Worm (Caenorhabditis elegans) whole organism, mixed stage, embryonic: ENCODE data around the gene Y66D12A.6.
A peak's percentile ranks its signal among the peaks of the same experiment; 100 is the strongest.

Experiments
- bed-3 ChIP-seq: fragments of 200-800 bp; sonication (Bioruptor generic); optimal IDR thresholded peaks from 3 replicates; lab custom pipeline; 2018; ENCODE audit warnings: mild to moderate bottlenecking, missing genetic modification characterization, moderate library complexity, missing compliant biosample characterization
- blmp-1 ChIP-seq: fragments of 150-350 bp; optimal IDR thresholded peaks from 2 replicates; lab custom pipeline; 2014; ENCODE audit warnings: missing biosample characterization, missing genetic modification characterization
- ceh-39 ChIP-seq: fragments of 150-350 bp; optimal IDR thresholded peaks from 2 replicates; lab custom pipeline; 2014; ENCODE audit warnings: missing biosample characterization, missing genetic modification characterization
- ceh-43 ChIP-seq: fragments of 200-800 bp; sonication (Bioruptor generic); optimal IDR thresholded peaks from 2 replicates; lab custom pipeline; 2018; ENCODE audit warnings: mild to moderate bottlenecking, missing genetic modification characterization, moderate library complexity, missing compliant biosample characterization
- ceh-83 ChIP-seq: fragments of 200-800 bp; sonication (Bioruptor generic); optimal IDR thresholded peaks from 2 replicates; lab custom pipeline; 2018; ENCODE audit warnings: mild to moderate bottlenecking, missing genetic modification characterization, missing compliant biosample characterization
- cnd-1 ChIP-seq: fragments of 200-800 bp; sonication (Bioruptor generic); optimal IDR thresholded peaks from 2 replicates; lab custom pipeline; 2018; ENCODE audit warnings: mild to moderate bottlenecking, missing genetic modification characterization, missing compliant biosample characterization
- drap-1 ChIP-seq: fragments of 200-800 bp; sonication (Bioruptor generic); optimal IDR thresholded peaks from 3 replicates; lab custom pipeline; 2018; ENCODE audit warnings: mild to moderate bottlenecking, missing genetic modification characterization, missing compliant biosample characterization
- elt-1 ChIP-seq: sonication (generic microtip); optimal IDR thresholded peaks from 2 replicates; lab custom pipeline; 2017; ENCODE audit warnings: missing genetic modification characterization, mild to moderate bottlenecking, missing compliant biosample characterization, antibody characterized with exemption, moderate library complexity, borderline replicate concordance; ENCODE audit not compliant: insufficient read depth
- elt-3 ChIP-seq: fragments of 150-350 bp; optimal IDR thresholded peaks from 2 replicates; lab custom pipeline; 2014; ENCODE audit warnings: missing biosample characterization, missing genetic modification characterization
- ham-2 ChIP-seq: fragments of 200-800 bp; sonication (Bioruptor generic); optimal IDR thresholded peaks from 2 replicates; lab custom pipeline; 2018; ENCODE audit warnings: mild to moderate bottlenecking, missing genetic modification characterization, missing compliant biosample characterization
- hlh-1 ChIP-seq: fragments of 150-350 bp; optimal IDR thresholded peaks from 2 replicates; lab custom pipeline; 2014; ENCODE audit warnings: missing biosample characterization, missing genetic modification reagents, missing genetic modification characterization
- lin-13 ChIP-seq: fragments of 150-350 bp; optimal IDR thresholded peaks from 2 replicates; lab custom pipeline; 2014; ENCODE audit warnings: missing biosample characterization, missing genetic modification characterization
- lin-32 ChIP-seq: fragments of 200-800 bp; sonication (Bioruptor generic); optimal IDR thresholded peaks from 2 replicates; lab custom pipeline; 2018; ENCODE audit warnings: mild to moderate bottlenecking, missing genetic modification characterization, missing compliant biosample characterization
- lsy-2 ChIP-seq: fragments of 150-350 bp; optimal IDR thresholded peaks from 2 replicates; lab custom pipeline; 2014; ENCODE audit warnings: missing biosample characterization, missing genetic modification characterization
- mab-5 ChIP-seq: fragments of 150-350 bp; optimal IDR thresholded peaks from 2 replicates; lab custom pipeline; 2014; ENCODE audit warnings: missing biosample characterization, missing genetic modification characterization
- mep-1 ChIP-seq: fragments of 150-350 bp; optimal IDR thresholded peaks from 2 replicates; lab custom pipeline; 2017; ENCODE audit warnings: missing biosample characterization, missing genetic modification reagents, missing genetic modification characterization, inconsistent platforms
- mls-2 ChIP-seq: sonication (generic microtip); optimal IDR thresholded peaks from 2 replicates; lab custom pipeline; 2016; ENCODE audit warnings: mild to moderate bottlenecking, missing genetic modification characterization, moderate library complexity, missing compliant biosample characterization
- nhr-12 ChIP-seq: fragments of 150-350 bp; optimal IDR thresholded peaks from 2 replicates; lab custom pipeline; 2014; ENCODE audit warnings: missing biosample characterization, missing genetic modification characterization
- nhr-2 ChIP-seq: fragments of 150-350 bp; optimal IDR thresholded peaks from 2 replicates; lab custom pipeline; 2014; ENCODE audit warnings: missing biosample characterization, missing genetic modification characterization
- nhr-237 ChIP-seq: fragments of 150-350 bp; optimal IDR thresholded peaks from 2 replicates; lab custom pipeline; 2014; ENCODE audit warnings: missing biosample characterization, missing genetic modification characterization
- nhr-28 ChIP-seq: fragments of 150-350 bp; optimal IDR thresholded peaks from 2 replicates; lab custom pipeline; 2014; ENCODE audit warnings: missing biosample characterization, missing genetic modification characterization
- nhr-76 ChIP-seq: sonication (generic microtip); optimal IDR thresholded peaks from 2 replicates; lab custom pipeline; 2017; ENCODE audit warnings: missing biosample characterization, missing genetic modification characterization
- pha-4 ChIP-seq: fragments of 150-350 bp; optimal IDR thresholded peaks from 2 replicates; lab custom pipeline; 2018; ENCODE audit warnings: missing biosample characterization, missing genetic modification reagents, missing genetic modification characterization
- snpc-4 ChIP-seq: fragments of 150-350 bp; optimal IDR thresholded peaks from 2 replicates; lab custom pipeline; 2014; ENCODE audit warnings: missing biosample characterization, missing genetic modification characterization
- tbx-8 ChIP-seq: fragments of 200-800 bp; sonication (Bioruptor generic); optimal IDR thresholded peaks from 2 replicates; lab custom pipeline; 2018; ENCODE audit warnings: mild to moderate bottlenecking, missing genetic modification characterization, moderate library complexity, missing compliant biosample characterization
- unc-120 ChIP-seq: sonication (generic microtip); optimal IDR thresholded peaks from 2 replicates; lab custom pipeline; 2017; ENCODE audit warnings: missing genetic modification characterization, missing compliant biosample characterization; ENCODE audit not compliant: poor library complexity, severe bottlenecking
- unc-39 ChIP-seq: fragments of 150-350 bp; optimal IDR thresholded peaks from 2 replicates; lab custom pipeline; 2014; ENCODE audit warnings: missing biosample characterization, missing genetic modification characterization
- unc-62 ChIP-seq: fragments of 150-350 bp; optimal IDR thresholded peaks from 2 replicates; lab custom pipeline; 2014; ENCODE audit warnings: missing biosample characterization, missing genetic modification reagents, missing genetic modification characterization
- zip-8 ChIP-seq: fragments of 150-350 bp; optimal IDR thresholded peaks from 2 replicates; lab custom pipeline; 2014; ENCODE audit warnings: missing biosample characterization, missing genetic modification characterization
- ztf-11 ChIP-seq: fragments of 150-350 bp; optimal IDR thresholded peaks from 2 replicates; lab custom pipeline; 2014; ENCODE audit warnings: missing biosample characterization, missing genetic modification characterization

The Y66D12A.6 gene

ce11 chrIII:11614874-11615273 is 33.7 kb upstream of the Y66D12A.6 start:
- TF ChIP-seq ceh-39 (tag; lab: Kevin White, UChicago) (peak; percentile 55), zip-8 (tag; lab: Kevin White, UChicago) (no peak)
- TF ChIP-seq, all 35 proteins: peak for 1

ce11 chrIII:11612371-11612770 is 31.2 kb upstream of the Y66D12A.6 start, which contains the start of the genes Y66A7A.9 and Y66A7A.4:
TSS of gene Y66A7A.9 (minus strand) at chrIII:11612471.
TSS of gene Y66A7A.4 (plus strand) at chrIII:11612607.
- TF ChIP-seq nhr-237: no peak
- TF ChIP-seq, all 35 proteins: peak for 0

- TF ChIP-seq ceh-43 (GFP tag; lab: Kevin White, UChicago): no peak
- no peak for TF ChIP-seq mls-2 (tag; lab: Kevin White, UChicago)
- TF ChIP-seq ceh-83 (GFP tag; lab: Kevin White, UChicago): no peak
- no peak for TF ChIP-seq lin-13 (tag; lab: Kevin White, UChicago)
- no peak for TF ChIP-seq nhr-12 (tag; lab: Kevin White, UChicago)
- TF ChIP-seq zip-8 (tag; lab: Kevin White, UChicago): no peak
- TF ChIP-seq, all 35 proteins: peak for 0
Measured at ce11 chrIII:11611618-11612247, 30.5 kb upstream of the Y66D12A.6 start.

- TF ChIP-seq elt-3: no peak
- TF ChIP-seq cnd-1 (tag; lab: Kevin White, UChicago): no peak
- no peak for TF ChIP-seq nhr-2 (tag; lab: Kevin White, UChicago)
- TF ChIP-seq bed-3: no peak
- TF ChIP-seq elt-1 (tag; lab: Kevin White, UChicago): no peak
- no peak for TF ChIP-seq snpc-4
- no peak for TF ChIP-seq lin-13 (tag; lab: Kevin White, UChicago)
- TF ChIP-seq ceh-39 (tag; lab: Kevin White, UChicago): no peak
- TF ChIP-seq nhr-76 (tag; lab: Kevin White, UChicago): no peak
- no peak for TF ChIP-seq ham-2 (GFP tag; lab: Kevin White, UChicago)
- TF ChIP-seq ceh-83 (GFP tag; lab: Kevin White, UChicago): no peak
- no peak for TF ChIP-seq nhr-28 (tag; lab: Kevin White, UChicago)
- no peak for TF ChIP-seq lsy-2 (tag; lab: Kevin White, UChicago)
- no peak for TF ChIP-seq ceh-43 (GFP tag; lab: Kevin White, UChicago)
- no peak for TF ChIP-seq blmp-1 (tag; lab: Kevin White, UChicago)
- TF ChIP-seq hlh-1: no peak
- no peak for TF ChIP-seq unc-62
- TF ChIP-seq lin-32 (GFP tag; lab: Kevin White, UChicago): no peak
- no peak for TF ChIP-seq nhr-237
- TF ChIP-seq, all 35 proteins: peak for 0
Measured at ce11 chrIII:11609568-11609967, 28.4 kb upstream of the Y66D12A.6 start, which contains the start of gene Y66D12A.30. TSS of gene Y66D12A.30 (plus strand) at chrIII:11609868.

ce11 chrIII:11607870-11608269 is 26.7 kb upstream of the Y66D12A.6 start, which contains the start of gene Y66D12A.1:
TSS of gene Y66D12A.1 (plus strand) at chrIII:11608170.
- TF ChIP-seq drap-1 (GFP tag; lab: Kevin White, UChicago) (no peak), lin-13 (tag; lab: Kevin White, UChicago) (no peak), lsy-2 (tag; lab: Kevin White, UChicago) (no peak), ceh-39 (tag; lab: Kevin White, UChicago) (no peak), mep-1 (tag; lab: Kevin White, UChicago) (no peak), unc-62 (no peak), pha-4 (tag; lab: Kevin White, UChicago) (no peak), lin-32 (GFP tag; lab: Kevin White, UChicago) (no peak), ceh-43 (GFP tag; lab: Kevin White, UChicago) (no peak), nhr-237 (no peak), ceh-83 (GFP tag; lab: Kevin White, UChicago) (no peak), hlh-1 (no peak), mab-5 (tag; lab: Kevin White, UChicago) (no peak), unc-120 (tag; lab: Kevin White, UChicago) (no peak)
- TF ChIP-seq, all 35 proteins: peak for 0

ce11 chrIII:11592096-11592495 is 10.9 kb upstream of the Y66D12A.6 start:
- no peak for TF ChIP-seq unc-62
- TF ChIP-seq lin-32 (GFP tag; lab: Kevin White, UChicago): no peak
- no peak for TF ChIP-seq tbx-8 (GFP tag; lab: Kevin White, UChicago)
- no peak for TF ChIP-seq nhr-237
- TF ChIP-seq ham-2 (GFP tag; lab: Kevin White, UChicago): no peak
- no peak for TF ChIP-seq ztf-11 (tag; lab: Kevin White, UChicago)
- TF ChIP-seq drap-1 (GFP tag; lab: Kevin White, UChicago): no peak
- no peak for TF ChIP-seq unc-39
- no peak for TF ChIP-seq mls-2 (tag; lab: Kevin White, UChicago)
- TF ChIP-seq unc-120 (tag; lab: Kevin White, UChicago): no peak
- TF ChIP-seq pha-4 (tag; lab: Kevin White, UChicago): no peak
- no peak for TF ChIP-seq lin-13 (tag; lab: Kevin White, UChicago)
- no peak for TF ChIP-seq cnd-1 (tag; lab: Kevin White, UChicago)
- TF ChIP-seq ceh-43 (GFP tag; lab: Kevin White, UChicago): no peak
